Worm (Caenorhabditis elegans) whole organism, mixed stage, embryonic: ENCODE data around the gene srsx-19.

Experiments
- blmp-1 ChIP-seq: fragments of 150-350 bp; optimal IDR thresholded peaks from 2 replicates; lab custom pipeline; 2014; ENCODE audit warnings: missing biosample characterization, missing genetic modification characterization
- flh-1 ChIP-seq: fragments of 200-800 bp; sonication (Bioruptor generic); optimal IDR thresholded peaks from 2 replicates; lab custom pipeline; 2018; ENCODE audit warnings: mild to moderate bottlenecking, missing genetic modification characterization, moderate library complexity, missing compliant biosample characterization
- lin-13 ChIP-seq: fragments of 150-350 bp; optimal IDR thresholded peaks from 2 replicates; lab custom pipeline; 2014; ENCODE audit warnings: missing biosample characterization, missing genetic modification characterization
- nhr-12 ChIP-seq: fragments of 150-350 bp; optimal IDR thresholded peaks from 2 replicates; lab custom pipeline; 2014; ENCODE audit warnings: missing biosample characterization, missing genetic modification characterization
- unc-39 ChIP-seq: fragments of 150-350 bp; optimal IDR thresholded peaks from 2 replicates; lab custom pipeline; 2014; ENCODE audit warnings: missing biosample characterization, missing genetic modification characterization
- unc-62 ChIP-seq: fragments of 150-350 bp; optimal IDR thresholded peaks from 2 replicates; lab custom pipeline; 2014; ENCODE audit warnings: missing biosample characterization, missing genetic modification reagents, missing genetic modification characterization
- ztf-11 ChIP-seq: fragments of 150-350 bp; optimal IDR thresholded peaks from 2 replicates; lab custom pipeline; 2014; ENCODE audit warnings: missing biosample characterization, missing genetic modification characterization

DNA sequence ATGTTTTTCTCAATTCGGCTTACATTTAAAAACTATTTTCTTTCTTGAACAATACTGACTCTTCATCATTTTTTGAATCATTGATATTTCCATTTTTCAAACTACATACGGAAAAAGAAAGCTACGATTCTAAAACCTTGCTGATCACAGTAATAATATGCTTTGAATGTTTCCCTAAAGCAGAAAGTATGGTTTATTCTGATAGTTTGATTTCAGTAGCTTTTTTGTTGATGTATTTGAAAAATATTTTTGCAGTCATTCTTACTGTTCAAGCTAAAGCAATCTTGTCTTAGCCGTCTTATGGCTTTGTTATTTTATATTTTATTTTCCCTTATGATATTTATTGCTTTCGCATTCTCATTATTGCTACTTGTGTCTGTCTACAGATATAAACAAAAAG is 42.0 kb downstream of the srsx-19 start, which contains the start of gene srxa-13:
- TF ChIP-seq unc-62 (GFP tag; lab: Kevin White, UChicago) (no peak), unc-39 (tag; lab: Kevin White, UChicago) (no peak), lin-13 (tag; lab: Kevin White, UChicago) (no peak), nhr-12 (tag; lab: Kevin White, UChicago) (no peak), blmp-1 (tag; lab: Kevin White, UChicago) (no peak), ztf-11 (tag; lab: Kevin White, UChicago) (no peak), flh-1 (GFP tag; lab: Kevin White, UChicago) (no peak)
